Worm (Caenorhabditis elegans) whole organism, L4/young adult: ENCODE measurements around the gene K11D12.11.

Experiments
- dao-5 ChIP-seq: sonication (generic microtip); optimal IDR thresholded peaks from 2 replicates; lab custom pipeline; 2016; ENCODE audit warnings: missing genotype, missing genetic modification characterization, moderate library complexity, missing compliant biosample characterization
- him-1 ChIP-seq: sonication (generic microtip); optimal IDR thresholded peaks from 2 replicates; lab custom pipeline; 2016; ENCODE audit warnings: missing genotype, missing genetic modification reagents, missing genetic modification characterization, missing compliant biosample characterization

- TF ChIP-seq him-1 = no peak
- TF ChIP-seq dao-5 (tag; lab: Kevin White, UChicago) = no peak
These were observed 4.3 kb downstream of the K11D12.11 start, which contains the start of gene K11D12.6 for ce11 chrV:5035058-5035457.
